Fruit fly (Drosophila melanogaster) whole organism, embryonic: ENCODE data around the gene Dlic.

Experiments used
- Abd-B ChIP-seq: fragments of 200-800 bp; sonication (Bioruptor generic); optimal IDR thresholded peaks from 2 replicates; lab custom pipeline; 2018; ENCODE audit warnings: missing biosample characterization, mild to moderate bottlenecking, missing genetic modification characterization, moderate library complexity
- Aef1 ChIP-seq: fragments of 200-800 bp; sonication (Bioruptor generic); IDR thresholded peaks from 3 replicates; pipeline ENCODE4 v1.3.6; 2022; ENCODE audit warnings: missing biosample characterization, missing genetic modification characterization
- CG10979 ChIP-seq: fragments of 200-800 bp; sonication (Bioruptor generic); optimal IDR thresholded peaks from 2 replicates; lab custom pipeline; 2018; ENCODE audit warnings: missing biosample characterization, mild to moderate bottlenecking, missing genetic modification characterization, moderate library complexity
- CG11398 ChIP-seq: fragments of 200-800 bp; sonication (Bioruptor generic); optimal IDR thresholded peaks from 2 replicates; lab custom pipeline; 2016; ENCODE audit warnings: missing biosample characterization, missing genetic modification characterization
- CG12219 ChIP-seq: fragments of 200-800 bp; sonication (Bioruptor generic); optimal IDR thresholded peaks from 3 replicates; lab custom pipeline; 2018; ENCODE audit warnings: missing biosample characterization, mild to moderate bottlenecking, missing genetic modification characterization
- CG12236 ChIP-seq: fragments of 200-800 bp; sonication (Bioruptor generic); optimal IDR thresholded peaks from 2 replicates; lab custom pipeline; 2016; ENCODE audit warnings: missing biosample characterization, missing genetic modification characterization
- CG12391 ChIP-seq: fragments of 200-800 bp; sonication (Bioruptor generic); optimal IDR thresholded peaks from 3 replicates; lab custom pipeline; 2018; ENCODE audit warnings: missing biosample characterization, mild to moderate bottlenecking, missing genetic modification characterization, moderate library complexity
- CG13287 ChIP-seq: fragments of 200-800 bp; sonication (Bioruptor generic); IDR thresholded peaks from 2 replicates; pipeline ENCODE4 v1.3.6; 2022; ENCODE audit warnings: missing biosample characterization, missing genetic modification characterization; ENCODE audit not compliant: partially characterized antibody
- CG17385 ChIP-seq: fragments of 200-800 bp; sonication (Bioruptor generic); optimal IDR thresholded peaks from 3 replicates; lab custom pipeline; 2018; ENCODE audit warnings: missing biosample characterization, mild to moderate bottlenecking, missing genetic modification characterization
- CG2712 ChIP-seq: fragments of 200-800 bp; optimal IDR thresholded peaks from 3 replicates; lab custom pipeline; 2019; ENCODE audit warnings: missing biosample characterization, mild to moderate bottlenecking, missing genetic modification characterization, moderate library complexity
- CG3065 ChIP-seq: fragments of 200-800 bp; sonication (Bioruptor generic); optimal IDR thresholded peaks from 2 replicates; lab custom pipeline; 2016; ENCODE audit warnings: missing biosample characterization, missing genetic modification characterization
- CG32772 ChIP-seq: fragments of 200-800 bp; sonication (Bioruptor generic); IDR thresholded peaks from 2 replicates; pipeline ENCODE4 v1.3.6; 2022; ENCODE audit warnings: missing biosample characterization, missing genetic modification characterization
- CG4854 ChIP-seq: fragments of 200-800 bp; sonication (Bioruptor generic); optimal IDR thresholded peaks from 2 replicates; lab custom pipeline; 2016; ENCODE audit warnings: missing biosample characterization, missing genetic modification characterization, inconsistent platforms
- CG6175 ChIP-seq: fragments of 200-800 bp; sonication (Bioruptor generic); IDR thresholded peaks from 3 replicates; pipeline ENCODE4 v1.3.6; 2022; ENCODE audit warnings: missing biosample characterization, missing genetic modification characterization
- CG6254 ChIP-seq: fragments of 200-800 bp; sonication (Bioruptor generic); optimal IDR thresholded peaks from 3 replicates; lab custom pipeline; 2017; ENCODE audit warnings: mild to moderate bottlenecking, missing biosample characterization, missing genetic modification reagents, missing genetic modification characterization
- CG6689 ChIP-seq: fragments of 200-800 bp; sonication (Bioruptor generic); IDR thresholded peaks from 2 replicates; pipeline ENCODE4 v1.3.6; 2022; ENCODE audit warnings: missing biosample characterization, missing genetic modification characterization
- CG7963 ChIP-seq: fragments of 200-800 bp; sonication (Bioruptor generic); IDR thresholded peaks from 3 replicates; pipeline ENCODE4 v1.3.6; 2022; ENCODE audit warnings: missing biosample characterization, missing genetic modification characterization; ENCODE audit not compliant: partially characterized antibody
- CG8290 ChIP-seq, 3 experiments: fragments of 200-800 bp; sonication (Bioruptor generic); optimal IDR thresholded peaks; 2 replicates each; lab custom pipeline; 2016 to 2019; ENCODE audit warnings: missing biosample characterization in 3 of 3, missing genetic modification characterization in 3 of 3, mild to moderate bottlenecking in 2 of 3, moderate library complexity in 1 of 3
- CG8388 ChIP-seq: fragments of 200-800 bp; sonication (Bioruptor generic); optimal IDR thresholded peaks from 2 replicates; lab custom pipeline; 2019; ENCODE audit warnings: missing biosample characterization, mild to moderate bottlenecking, missing genetic modification characterization, moderate library complexity
- Dip2 ChIP-seq: fragments of 200-800 bp; sonication (Bioruptor generic); IDR thresholded peaks from 2 replicates; pipeline ENCODE4 v1.3.6; 2022; ENCODE audit warnings: missing biosample characterization, missing genetic modification characterization
- Doc2 ChIP-seq: fragments of 200-800 bp; sonication (Bioruptor generic); IDR thresholded peaks from 2 replicates; pipeline ENCODE4 v1.3.6; 2022; ENCODE audit warnings: missing biosample characterization, missing genetic modification characterization
- Dref ChIP-seq: fragments of 200-800 bp; sonication (Bioruptor generic); IDR thresholded peaks from 2 replicates; pipeline ENCODE4 v1.3.6; 2022; ENCODE audit warnings: missing biosample characterization, missing genetic modification characterization
- Elba2 ChIP-seq: fragments of 200-800 bp; sonication (Bioruptor generic); optimal IDR thresholded peaks from 3 replicates; lab custom pipeline; 2016; ENCODE audit warnings: missing biosample characterization, missing genetic modification characterization
- Fer1 ChIP-seq: fragments of 200-800 bp; sonication (Bioruptor generic); optimal IDR thresholded peaks from 2 replicates; lab custom pipeline; 2017; ENCODE audit warnings: missing biosample characterization, mild to moderate bottlenecking, missing genetic modification characterization
- Gug ChIP-seq: fragments of 200-800 bp; sonication (Bioruptor generic); IDR thresholded peaks from 4 replicates; pipeline ENCODE4 v1.3.6; 2022; ENCODE audit warnings: missing biosample characterization, missing genetic modification characterization
- HLH3B ChIP-seq: fragments of 200-800 bp; sonication (Bioruptor generic); IDR thresholded peaks from 2 replicates; pipeline ENCODE4 v1.3.6; 2022; ENCODE audit warnings: missing biosample characterization, missing genetic modification characterization
- Hand ChIP-seq: fragments of 200-800 bp; sonication (Bioruptor generic); optimal IDR thresholded peaks from 2 replicates; lab custom pipeline; 2017; ENCODE audit warnings: mild to moderate bottlenecking, missing biosample characterization, missing genetic modification reagents, missing genetic modification characterization
- Oli ChIP-seq: fragments of 200-800 bp; sonication (Bioruptor generic); optimal IDR thresholded peaks from 2 replicates; lab custom pipeline; 2018; ENCODE audit warnings: missing biosample characterization, mild to moderate bottlenecking, missing genetic modification characterization, moderate library complexity
- YL-1 ChIP-seq: fragments of 200-800 bp; sonication (Bioruptor generic); optimal IDR thresholded peaks from 3 replicates; lab custom pipeline; 2017; ENCODE audit warnings: missing biosample characterization, mild to moderate bottlenecking, missing genetic modification characterization
- cwo ChIP-seq: fragments of 200-800 bp; sonication (Bioruptor generic); optimal IDR thresholded peaks from 3 replicates; lab custom pipeline; 2017; ENCODE audit warnings: missing biosample characterization, missing genetic modification characterization, mild to moderate bottlenecking, moderate library complexity, missing genetic modification reagents
- ems ChIP-seq: fragments of 200-800 bp; sonication (Bioruptor generic); optimal IDR thresholded peaks from 3 replicates; lab custom pipeline; 2016; ENCODE audit warnings: missing biosample characterization, missing genetic modification characterization
- fru ChIP-seq: fragments of >200 bp; optimal IDR thresholded peaks from 2 replicates; lab custom pipeline; 2017
- fu2 ChIP-seq: fragments of 200-800 bp; sonication (Bioruptor generic); optimal IDR thresholded peaks from 2 replicates; lab custom pipeline; 2016; ENCODE audit warnings: missing biosample characterization, missing genetic modification characterization
- hbn ChIP-seq: fragments of 200-800 bp; sonication (Bioruptor generic); IDR thresholded peaks from 2 replicates; pipeline ENCODE4 v1.3.6; 2022; ENCODE audit warnings: missing biosample characterization, missing genetic modification characterization; ENCODE audit not compliant: partially characterized antibody
- klu ChIP-seq: fragments of 200-800 bp; sonication (Bioruptor generic); IDR thresholded peaks from 2 replicates; pipeline ENCODE4 v1.3.6; 2022; ENCODE audit warnings: missing biosample characterization, missing genetic modification characterization
- lola ChIP-seq, 3 experiments: fragments of >200 bp in 2 of 3; fragments of 200-800 bp in 1 of 3; sonication (Bioruptor generic) in 1 of 3; optimal IDR thresholded peaks; 2 replicates each; lab custom pipeline; 2017 to 2019; ENCODE audit warnings: missing biosample characterization in 3 of 3, missing genetic modification characterization in 3 of 3, mild to moderate bottlenecking in 1 of 3, moderate library complexity in 1 of 3
- nerfin-1 ChIP-seq: fragments of 200-800 bp; sonication (Bioruptor generic); optimal IDR thresholded peaks from 3 replicates; lab custom pipeline; 2019; ENCODE audit warnings: missing biosample characterization, mild to moderate bottlenecking, missing genetic modification characterization, moderate library complexity
- oc ChIP-seq: fragments of 200-800 bp; sonication (Bioruptor generic); optimal IDR thresholded peaks from 2 replicates; lab custom pipeline; 2018; ENCODE audit warnings: missing biosample characterization, mild to moderate bottlenecking, missing genetic modification characterization, moderate library complexity
- pfk ChIP-seq: fragments of 200-800 bp; sonication (Bioruptor generic); optimal IDR thresholded peaks from 2 replicates; lab custom pipeline; 2018; ENCODE audit warnings: missing biosample characterization, mild to moderate bottlenecking, missing genetic modification characterization, moderate library complexity
- ro ChIP-seq: fragments of 200-800 bp; sonication (Bioruptor generic); IDR thresholded peaks from 2 replicates; pipeline ENCODE4 v1.3.6; 2022; ENCODE audit warnings: missing biosample characterization, missing genetic modification characterization
- row ChIP-seq: fragments of 200-800 bp; sonication (Bioruptor generic); IDR thresholded peaks from 3 replicates; pipeline ENCODE4 v1.3.6; 2022; ENCODE audit warnings: missing biosample characterization, missing genetic modification characterization
- run ChIP-seq: fragments of 200-800 bp; sonication (Bioruptor generic); optimal IDR thresholded peaks from 3 replicates; lab custom pipeline; 2018; ENCODE audit warnings: missing biosample characterization, mild to moderate bottlenecking, missing genetic modification characterization
- sd ChIP-seq: fragments of 200-800 bp; sonication (Bioruptor generic); optimal IDR thresholded peaks from 3 replicates; lab custom pipeline; 2018; ENCODE audit warnings: missing biosample characterization, mild to moderate bottlenecking, missing genetic modification characterization, moderate library complexity
- shn ChIP-seq: fragments of 200-800 bp; sonication (Bioruptor generic); optimal IDR thresholded peaks from 3 replicates; lab custom pipeline; 2016; ENCODE audit warnings: missing biosample characterization, missing genetic modification characterization
- sna ChIP-seq: fragments of 200-800 bp; sonication (Bioruptor generic); IDR thresholded peaks from 2 replicates; pipeline ENCODE4 v1.3.6; 2022; ENCODE audit warnings: missing biosample characterization, missing genetic modification characterization; ENCODE audit not compliant: partially characterized antibody
- ssp ChIP-seq: fragments of 200-800 bp; sonication (Bioruptor generic); IDR thresholded peaks from 2 replicates; pipeline ENCODE4 v1.3.6; 2022; ENCODE audit warnings: missing biosample characterization, missing genetic modification characterization
- tx ChIP-seq: fragments of 200-800 bp; sonication (Bioruptor generic); optimal IDR thresholded peaks from 2 replicates; lab custom pipeline; 2016; ENCODE audit warnings: missing biosample characterization, missing genetic modification characterization
- zen2 ChIP-seq: fragments of 200-800 bp; sonication (Bioruptor generic); IDR thresholded peaks from 3 replicates; pipeline ENCODE4 v1.3.6; 2022; ENCODE audit warnings: missing biosample characterization, missing genetic modification characterization; ENCODE audit not compliant: partially characterized antibody

Dlic gene

dm6 chrX:11124749-11125508 lies 29.3 kb upstream of the Dlic start, which contains the start of gene Rpt3 (continued):
- TF ChIP-seq ro (GFP tag; lab: Robert Waterston, UW) (no peak), shn (GFP tag; lab: Kevin White, UChicago) (no peak), tx (GFP tag; lab: Kevin White, UChicago) (no peak), cwo (GFP tag; lab: Kevin White, UChicago) (no peak), CG7963 (GFP tag; lab: Robert Waterston, UW) (peak; percentile 56), CG6689 (GFP tag; lab: Robert Waterston, UW) (0 out of 2 replicates have a peak, but pooled peaks have one; percentile 12), CG17385 (no peak), pfk (GFP tag; lab: Kevin White, UChicago) (no peak), zen2 (GFP tag; lab: Robert Waterston, UW) (peak; percentile 68; the same call in 1 of the 3 replicates), CG3065 (GFP tag; lab: Kevin White, UChicago) (no peak), CG12219 (GFP tag; lab: Kevin White, UChicago) (no peak), CG2712 (peak; percentile 34), CG13287 (peak; percentile 78), Dref (peak; percentile 78), nerfin-1 (tag; lab: Kevin White, UChicago) (no peak), Elba2 (GFP tag; lab: Kevin White, UChicago) (peak; percentile 28), Abd-B (GFP tag; lab: Kevin White, UChicago) (peak; percentile 15), HLH3B (GFP tag; lab: Robert Waterston, UW) (no peak), YL-1 (GFP tag; lab: Kevin White, UChicago) (peak; percentile 43), hbn (GFP tag; lab: Robert Waterston, UW) (peak; percentile 63), sd (tag; lab: Kevin White, UChicago) (no peak), oc (tag; lab: Kevin White, UChicago) (no peak), ems (GFP tag; lab: Kevin White, UChicago) (no peak), Dip2 (no peak), Fer1 (no peak), CG10979 (tag; lab: Kevin White, UChicago) (no peak), CG8388 (no peak), Oli (no peak), CG6175 (GFP tag; lab: Robert Waterston, UW) (no peak), CG32772 (0 out of 2 replicates have a peak, but pooled peaks have one; percentile 9), ssp (no peak), klu (GFP tag; lab: Robert Waterston, UW) (no peak), row (peak; percentile 55; the same call in 2 of the 3 replicates), sna (GFP tag; lab: Robert Waterston, UW) (peak; percentile 77), CG12391 (tag; lab: Kevin White, UChicago) (peak; percentile 16), Doc2 (GFP tag; lab: Robert Waterston, UW) (no peak), fru (lab: Kevin White, UChicago) (no peak), Aef1 (GFP tag; lab: Robert Waterston, UW) (0 out of 3 replicates have a peak, but pooled peaks have one; percentile 12), Hand (GFP tag; lab: Kevin White, UChicago) (no peak), CG6254 (no peak), CG4854 (GFP tag; lab: Kevin White, UChicago) (no peak), Gug (no peak), lola (GFP tag; optimal IDR thresholded peaks at IDR 0.05; lab: Kevin White, UChicago) (peak in 1 of 3 experiments; percentile 11), CG12236 (no peak), CG11398 (no peak), run (no peak), fu2 (GFP tag; lab: Kevin White, UChicago) (no peak), CG8290 (GFP tag; optimal IDR thresholded peaks at IDR 0.05; lab: Kevin White, UChicago) (peak; percentile 63), CG8290 (tag; optimal IDR thresholded peaks at IDR 0.05; lab: Kevin White, UChicago) (peak in 1 of 2 experiments; percentile 7)
